Fruit fly (Drosophila melanogaster) whole organism, embryonic: Measurements from ENCODE around the gene Indy.

ENCODE experiments used
- BtbVII ChIP-seq: fragments of 200-800 bp; sonication (Bioruptor generic); optimal IDR thresholded peaks from 3 replicates; lab custom pipeline; 2017; ENCODE audit warnings: missing biosample characterization, mild to moderate bottlenecking, missing genetic modification characterization
- CG12155 ChIP-seq: fragments of 200-800 bp; sonication (Bioruptor generic); optimal IDR thresholded peaks from 3 replicates; lab custom pipeline; 2016; ENCODE audit warnings: missing biosample characterization, missing genetic modification characterization
- CG12299 ChIP-seq: fragments of 200-800 bp; sonication (Bioruptor generic); optimal IDR thresholded peaks from 2 replicates; lab custom pipeline; 2018; ENCODE audit warnings: missing biosample characterization, mild to moderate bottlenecking, missing genetic modification characterization
- CG12744 ChIP-seq: fragments of 200-800 bp; sonication (Bioruptor generic); optimal IDR thresholded peaks from 2 replicates; lab custom pipeline; 2016; ENCODE audit warnings: missing biosample characterization, missing genetic modification characterization
- CG15479 ChIP-seq: fragments of 200-800 bp; sonication (Bioruptor generic); optimal IDR thresholded peaks from 3 replicates; lab custom pipeline; 2019; ENCODE audit warnings: missing biosample characterization, mild to moderate bottlenecking, missing genetic modification characterization, moderate library complexity
- CG17829 ChIP-seq: fragments of 200-800 bp; optimal IDR thresholded peaks from 2 replicates; lab custom pipeline; 2019; ENCODE audit warnings: missing biosample characterization, mild to moderate bottlenecking, missing genetic modification characterization, moderate library complexity
- CG30403 ChIP-seq: fragments of 200-800 bp; sonication (Bioruptor generic); optimal IDR thresholded peaks from 3 replicates; lab custom pipeline; 2016; ENCODE audit warnings: missing biosample characterization, missing genetic modification characterization
- CG33213 ChIP-seq: fragments of 200-800 bp; sonication (Bioruptor generic); optimal IDR thresholded peaks from 3 replicates; lab custom pipeline; 2016; ENCODE audit warnings: missing biosample characterization, missing genetic modification characterization
- CG4424 ChIP-seq: fragments of 200-800 bp; sonication (Bioruptor generic); optimal IDR thresholded peaks from 3 replicates; lab custom pipeline; 2016; ENCODE audit warnings: missing biosample characterization, missing genetic modification characterization
- CG5953 ChIP-seq: fragments of 200-800 bp; sonication (Bioruptor generic); IDR thresholded peaks from 2 replicates; pipeline ENCODE4 v1.3.6; 2022; ENCODE audit warnings: missing biosample characterization, missing genetic modification characterization
- CG8478 ChIP-seq: fragments of >200 bp; optimal IDR thresholded peaks from 2 replicates; lab custom pipeline; 2018
- CG8765 ChIP-seq: fragments of 200-800 bp; sonication (Bioruptor generic); IDR thresholded peaks from 2 replicates; pipeline ENCODE4 v1.3.6; 2022; ENCODE audit warnings: missing biosample characterization, missing genetic modification characterization
- D ChIP-seq, 2 experiments: fragments of 200-800 bp in 1 of 2; fragments of >200 bp in 1 of 2; sonication (Bioruptor generic) in 1 of 2; optimal IDR thresholded peaks; 2 replicates in 1 of 2; 3 replicates in 1 of 2; lab custom pipeline; 2017; ENCODE audit warnings: mild to moderate bottlenecking in 1 of 2, missing biosample characterization in 1 of 2, missing genetic modification characterization in 1 of 2, missing genetic modification reagents in 1 of 2
- Dad ChIP-seq: fragments of 200-800 bp; sonication (Bioruptor generic); optimal IDR thresholded peaks from 3 replicates; lab custom pipeline; 2016; ENCODE audit warnings: missing biosample characterization, missing genetic modification characterization
- Dfd ChIP-seq, 2 experiments: fragments of >200 bp; optimal IDR thresholded peaks; 2 replicates each; lab custom pipeline; 2017; ENCODE audit warnings: missing biosample characterization in 2 of 2, missing genetic modification characterization in 2 of 2
- Dll ChIP-seq: fragments of 200-800 bp; sonication (Bioruptor generic); IDR thresholded peaks from 4 replicates; pipeline ENCODE4 v1.3.6; 2022; ENCODE audit warnings: missing biosample characterization, missing genetic modification characterization; ENCODE audit not compliant: partially characterized antibody
- HLHmδ ChIP-seq: fragments of 200-800 bp; sonication (Bioruptor generic); optimal IDR thresholded peaks from 2 replicates; lab custom pipeline; 2018; ENCODE audit warnings: missing biosample characterization, mild to moderate bottlenecking, missing genetic modification characterization, moderate library complexity
- HmgD ChIP-seq: fragments of 200-800 bp; sonication (Bioruptor generic); optimal IDR thresholded peaks from 3 replicates; lab custom pipeline; 2016; ENCODE audit warnings: missing biosample characterization, missing genetic modification characterization
- Hmr ChIP-seq: fragments of 200-800 bp; sonication (Bioruptor generic); optimal IDR thresholded peaks from 3 replicates; lab custom pipeline; 2017; ENCODE audit warnings: mild to moderate bottlenecking, missing biosample characterization, missing genetic modification reagents, missing genetic modification characterization
- Hr39 ChIP-seq: fragments of >200 bp; optimal IDR thresholded peaks from 2 replicates; lab custom pipeline; 2017
- Jarid2 ChIP-seq: fragments of 200-800 bp; sonication (Bioruptor generic); optimal IDR thresholded peaks from 3 replicates; lab custom pipeline; 2017; ENCODE audit warnings: mild to moderate bottlenecking, missing biosample characterization, missing genetic modification reagents, missing genetic modification characterization
- MBD-R2 ChIP-seq: fragments of 200-800 bp; sonication (Bioruptor generic); IDR thresholded peaks from 2 replicates; pipeline ENCODE4 v1.3.6; 2022; ENCODE audit warnings: missing biosample characterization, missing genetic modification characterization
- Mes4 ChIP-seq: fragments of 200-800 bp; sonication (Bioruptor generic); optimal IDR thresholded peaks from 2 replicates; lab custom pipeline; 2016; ENCODE audit warnings: missing biosample characterization, missing genetic modification characterization
- Myb ChIP-seq: fragments of 200-800 bp; sonication (Bioruptor generic); optimal IDR thresholded peaks from 2 replicates; lab custom pipeline; 2016; ENCODE audit warnings: missing biosample characterization, missing genetic modification characterization
- NC2α ChIP-seq: fragments of 200-800 bp; sonication (Bioruptor generic); optimal IDR thresholded peaks from 2 replicates; lab custom pipeline; 2016; ENCODE audit warnings: missing biosample characterization, missing genetic modification characterization
- NFAT ChIP-seq: fragments of 200-800 bp; sonication (Bioruptor generic); IDR thresholded peaks from 2 replicates; pipeline ENCODE4 v1.3.6; 2022; ENCODE audit warnings: missing biosample characterization, missing genetic modification characterization
- Poxn ChIP-seq: fragments of 200-800 bp; sonication (Bioruptor generic); IDR thresholded peaks from 2 replicates; pipeline ENCODE4 v1.3.6; 2022; ENCODE audit warnings: missing biosample characterization, missing genetic modification characterization
- Ravus ChIP-seq: fragments of 200-800 bp; sonication (Bioruptor generic); IDR thresholded peaks from 2 replicates; pipeline ENCODE4 v1.3.6; 2022; ENCODE audit warnings: missing biosample characterization, missing genetic modification characterization
- Rx ChIP-seq: fragments of 200-800 bp; sonication (Bioruptor generic); IDR thresholded peaks from 2 replicates; pipeline ENCODE4 v1.3.6; 2022; ENCODE audit warnings: missing biosample characterization, missing genetic modification characterization
- Side ChIP-seq: fragments of 200-800 bp; sonication (Bioruptor generic); optimal IDR thresholded peaks from 2 replicates; lab custom pipeline; 2016; ENCODE audit warnings: missing biosample characterization, missing genetic modification characterization
- Sin3A ChIP-seq: fragments of >200 bp; optimal IDR thresholded peaks from 2 replicates; lab custom pipeline; 2018
- Six4 ChIP-seq: fragments of 200-800 bp; sonication (Bioruptor generic); optimal IDR thresholded peaks from 2 replicates; lab custom pipeline; 2016; ENCODE audit warnings: missing biosample characterization, missing genetic modification characterization
- Tbp ChIP-seq: fragments of >200 bp; optimal IDR thresholded peaks from 2 replicates; lab custom pipeline; 2018; ENCODE audit warnings: missing biosample characterization, missing genetic modification characterization
- amos ChIP-seq: fragments of 200-800 bp; sonication (Bioruptor generic); IDR thresholded peaks from 2 replicates; pipeline ENCODE4 v1.3.6; 2022; ENCODE audit warnings: missing biosample characterization, missing genetic modification characterization; ENCODE audit not compliant: partially characterized antibody
- aop ChIP-seq: fragments of 200-800 bp; sonication (Bioruptor generic); IDR thresholded peaks from 2 replicates; pipeline ENCODE4 v1.3.6; 2022; ENCODE audit warnings: missing biosample characterization, missing genetic modification characterization
- ara ChIP-seq: fragments of 200-800 bp; sonication (Bioruptor generic); IDR thresholded peaks from 2 replicates; pipeline ENCODE4 v1.3.6; 2022; ENCODE audit warnings: missing biosample characterization, missing genetic modification characterization
- bcd ChIP-seq: fragments of 200-800 bp; sonication (Bioruptor generic); optimal IDR thresholded peaks from 2 replicates; lab custom pipeline; 2017; ENCODE audit warnings: missing biosample characterization, mild to moderate bottlenecking, missing genetic modification characterization
- disco-r ChIP-seq: fragments of 200-800 bp; sonication (Bioruptor generic); optimal IDR thresholded peaks from 2 replicates; lab custom pipeline; 2016; ENCODE audit warnings: missing biosample characterization, missing genetic modification characterization
- ewg ChIP-seq: fragments of 200-800 bp; sonication (Bioruptor generic); optimal IDR thresholded peaks from 3 replicates; lab custom pipeline; 2017; ENCODE audit warnings: mild to moderate bottlenecking, missing biosample characterization, missing genetic modification reagents, missing genetic modification characterization
- insv ChIP-seq, 2 experiments: fragments of 200-800 bp; sonication (Bioruptor generic); optimal IDR thresholded peaks; 3 replicates each; lab custom pipeline; 2016 to 2018; ENCODE audit warnings: missing biosample characterization in 2 of 2, missing genetic modification characterization in 2 of 2
- inv ChIP-seq: fragments of 200-800 bp; sonication (Bioruptor generic); IDR thresholded peaks from 2 replicates; pipeline ENCODE4 v1.3.6; 2022; ENCODE audit warnings: missing biosample characterization, missing genetic modification characterization; ENCODE audit not compliant: partially characterized antibody
- jigr1 ChIP-seq: fragments of 200-800 bp; sonication (Bioruptor generic); IDR thresholded peaks from 3 replicates; pipeline ENCODE4 v1.3.6; 2022; ENCODE audit warnings: missing biosample characterization, missing genetic modification characterization
- jing ChIP-seq: fragments of 200-800 bp; sonication (Bioruptor generic); optimal IDR thresholded peaks from 2 replicates; lab custom pipeline; 2018; ENCODE audit warnings: missing biosample characterization, mild to moderate bottlenecking, missing genetic modification characterization
- lmd ChIP-seq: fragments of 200-800 bp; sonication (Bioruptor generic); IDR thresholded peaks from 2 replicates; pipeline ENCODE4 v1.3.6; 2022; ENCODE audit warnings: missing biosample characterization, missing genetic modification characterization
- oc ChIP-seq: fragments of 200-800 bp; sonication (Bioruptor generic); optimal IDR thresholded peaks from 2 replicates; lab custom pipeline; 2018; ENCODE audit warnings: missing biosample characterization, mild to moderate bottlenecking, missing genetic modification characterization, moderate library complexity
- odd ChIP-seq: fragments of 200-800 bp; sonication (Bioruptor generic); optimal IDR thresholded peaks from 2 replicates; lab custom pipeline; 2017; ENCODE audit warnings: missing biosample characterization, mild to moderate bottlenecking, missing genetic modification characterization
- pum ChIP-seq: fragments of 200-800 bp; sonication (Bioruptor generic); optimal IDR thresholded peaks from 2 replicates; lab custom pipeline; 2016; ENCODE audit warnings: missing biosample characterization, missing genetic modification characterization
- run ChIP-seq: fragments of 200-800 bp; sonication (Bioruptor generic); optimal IDR thresholded peaks from 3 replicates; lab custom pipeline; 2018; ENCODE audit warnings: missing biosample characterization, mild to moderate bottlenecking, missing genetic modification characterization
- sc ChIP-seq, 3 experiments: fragments of >200 bp in 2 of 3; fragments of 200-800 bp in 1 of 3; sonication (Bioruptor generic) in 1 of 3; optimal IDR thresholded peaks; 2 replicates in 2 of 3; 3 replicates in 1 of 3; lab custom pipeline; 2017; ENCODE audit warnings: mild to moderate bottlenecking in 1 of 3, missing biosample characterization in 1 of 3, missing genetic modification characterization in 1 of 3, missing genetic modification reagents in 1 of 3
- sr ChIP-seq: fragments of 200-800 bp; sonication (Bioruptor generic); IDR thresholded peaks from 3 replicates; pipeline ENCODE4 v1.3.6; 2022; ENCODE audit warnings: missing biosample characterization, missing genetic modification characterization
- wdn ChIP-seq: fragments of 200-800 bp; sonication (Bioruptor generic); IDR thresholded peaks from 2 replicates; pipeline ENCODE4 v1.3.6; 2022; ENCODE audit warnings: missing biosample characterization, missing genetic modification characterization

Gene Indy

dm6 chr3L:18786427-18787104 is 59.5 kb downstream of the Indy start (continued):
- TF ChIP-seq CG4424 (GFP tag; lab: Kevin White, UChicago), result peak; percentile 40
- TF ChIP-seq run, result peak; percentile 48
- TF ChIP-seq CG15479 (GFP tag; lab: Kevin White, UChicago), result no peak
- TF ChIP-seq Hr39 (lab: Kevin White, UChicago), result no peak
- TF ChIP-seq D (optimal IDR thresholded peaks at IDR 0.05; lab: Kevin White, UChicago), result no peak
- peak; percentile 1 for TF ChIP-seq D (GFP tag; optimal IDR thresholded peaks at IDR 0.05; lab: Kevin White, UChicago)
- TF ChIP-seq Dfd (GFP tag; optimal IDR thresholded peaks at IDR 0.05; lab: Kevin White, UChicago), result no peak
- no peak for TF ChIP-seq Tbp (GFP tag; lab: Kevin White, UChicago)
- TF ChIP-seq inv (GFP tag; lab: Robert Waterston, UW), result no peak
- peak; percentile 86 for TF ChIP-seq CG30403 (GFP tag; lab: Kevin White, UChicago)
- TF ChIP-seq Myb (GFP tag; lab: Kevin White, UChicago), result peak; percentile 10
- no peak for TF ChIP-seq wdn (GFP tag; lab: Robert Waterston, UW)
- TF ChIP-seq Hmr (GFP tag; lab: Kevin White, UChicago), result peak; percentile 58
- peak; percentile 23 for TF ChIP-seq CG12155 (GFP tag; lab: Kevin White, UChicago)
- TF ChIP-seq oc (tag; lab: Kevin White, UChicago), result no peak
- TF ChIP-seq Ravus (GFP tag; lab: Robert Waterston, UW), result 0 out of 2 replicates have a peak, but pooled peaks have one; percentile 4
- no peak for TF ChIP-seq insv (GFP tag; optimal IDR thresholded peaks at IDR 0.05; lab: Kevin White, UChicago)
- no peak for TF ChIP-seq Poxn
- no peak for TF ChIP-seq ewg (GFP tag; lab: Kevin White, UChicago)
- TF ChIP-seq MBD-R2 (GFP tag; lab: Robert Waterston, UW), result peak; percentile 21; the same call in 1 of the 2 replicates
- TF ChIP-seq disco-r, result no peak
- peak; percentile 41 for TF ChIP-seq Dad (GFP tag; lab: Kevin White, UChicago)
- no peak for TF ChIP-seq NFAT (GFP tag; lab: Robert Waterston, UW)
- peak; percentile 40; the same call in 1 of the 3 replicates for TF ChIP-seq sr (GFP tag; lab: Robert Waterston, UW)
- TF ChIP-seq jigr1 (GFP tag; lab: Robert Waterston, UW), result no peak
- no peak for TF ChIP-seq HLHmδ (GFP tag; lab: Kevin White, UChicago)
- TF ChIP-seq amos (GFP tag; lab: Robert Waterston, UW), result 0 out of 2 replicates have a peak, but pooled peaks have one; percentile 8
- peak; percentile 69 for TF ChIP-seq lmd (GFP tag; lab: Robert Waterston, UW)
- no peak for TF ChIP-seq ara
- no peak for TF ChIP-seq CG12744 (GFP tag; lab: Kevin White, UChicago)
- peak; percentile 63 for TF ChIP-seq odd (GFP tag; lab: Kevin White, UChicago)
- TF ChIP-seq CG8478 (lab: Kevin White, UChicago), result no peak
- TF ChIP-seq CG5953 (GFP tag; lab: Robert Waterston, UW), result no peak
- no peak for TF ChIP-seq aop
- TF ChIP-seq Jarid2, result no peak
- TF ChIP-seq sc (optimal IDR thresholded peaks at IDR 0.05; lab: Kevin White, UChicago), result no peak
- no peak for TF ChIP-seq sc (GFP tag; optimal IDR thresholded peaks at IDR 0.05; lab: Kevin White, UChicago)
- no peak for TF ChIP-seq jing (GFP tag; lab: Kevin White, UChicago)
- TF ChIP-seq BtbVII, result peak; percentile 31
- no peak for TF ChIP-seq NC2α (GFP tag; lab: Kevin White, UChicago)
- TF ChIP-seq Rx, result 0 out of 2 replicates have a peak, but pooled peaks have one; percentile 20
- TF ChIP-seq Six4 (GFP tag; lab: Kevin White, UChicago), result peak; percentile 9
- TF ChIP-seq CG8765 (GFP tag; lab: Robert Waterston, UW), result no peak
- TF ChIP-seq Sin3A (lab: Kevin White, UChicago), result no peak
- no peak for TF ChIP-seq HmgD (GFP tag; lab: Kevin White, UChicago)
- TF ChIP-seq pum (GFP tag; lab: Kevin White, UChicago), result peak; percentile 22
- TF ChIP-seq Side (GFP tag; lab: Kevin White, UChicago), result no peak
- TF ChIP-seq CG17829 (tag; lab: Kevin White, UChicago), result peak; percentile 26
- TF ChIP-seq bcd (GFP tag; lab: Kevin White, UChicago), result peak; percentile 60
- no peak for TF ChIP-seq CG12299 (tag; lab: Kevin White, UChicago)
- TF ChIP-seq Mes4 (GFP tag; lab: Kevin White, UChicago), result no peak
- TF ChIP-seq CG33213 (GFP tag; lab: Kevin White, UChicago), result no peak
- TF ChIP-seq Dll (GFP tag; lab: Robert Waterston, UW), result no peak
